Worm (Caenorhabditis elegans) whole organism, dauer: ENCODE data around the gene Y48C3A.5.

Experiments used
- unc-62 ChIP-seq: sonication (generic microtip); optimal IDR thresholded peaks from 2 replicates; lab custom pipeline; 2017; ENCODE audit warnings: missing biosample characterization, missing genetic modification reagents, missing genetic modification characterization

Y48C3A.5 gene

ce11 chrII:13270776-13271175 lies at the start of gene Y48C3A.5:
Gene Y48C3A.5, plus strand, starts transcription at chrII:13271076.
- no peak for TF ChIP-seq unc-62 (GFP tag; lab: Kevin White, UChicago)

- no peak for TF ChIP-seq unc-62 (GFP tag; lab: Kevin White, UChicago)
Observed at ce11 chrII:13230489-13231196, 40.2 kb upstream of the Y48C3A.5 start.

DNA sequence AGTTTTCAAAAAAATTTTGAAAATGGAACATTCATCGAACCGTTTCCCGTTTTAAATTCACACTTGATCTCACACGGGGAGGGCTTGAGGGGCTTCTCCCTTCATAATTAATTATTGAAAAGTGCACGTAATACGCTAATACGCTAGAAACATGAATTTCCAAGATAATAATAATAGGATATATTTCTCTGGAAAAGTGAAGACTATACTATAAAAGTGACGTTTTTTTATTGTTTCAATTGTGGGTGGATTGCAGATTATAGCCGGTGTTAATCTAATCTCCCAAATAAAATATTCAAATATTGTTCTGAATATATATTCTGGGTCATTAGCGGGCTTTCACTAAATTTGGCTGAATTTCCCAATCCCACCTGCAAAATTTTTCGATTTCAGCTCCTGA lies 37.2 kb upstream of the Y48C3A.5 start:
- no peak for TF ChIP-seq unc-62 (GFP tag; lab: Kevin White, UChicago)

DNA sequence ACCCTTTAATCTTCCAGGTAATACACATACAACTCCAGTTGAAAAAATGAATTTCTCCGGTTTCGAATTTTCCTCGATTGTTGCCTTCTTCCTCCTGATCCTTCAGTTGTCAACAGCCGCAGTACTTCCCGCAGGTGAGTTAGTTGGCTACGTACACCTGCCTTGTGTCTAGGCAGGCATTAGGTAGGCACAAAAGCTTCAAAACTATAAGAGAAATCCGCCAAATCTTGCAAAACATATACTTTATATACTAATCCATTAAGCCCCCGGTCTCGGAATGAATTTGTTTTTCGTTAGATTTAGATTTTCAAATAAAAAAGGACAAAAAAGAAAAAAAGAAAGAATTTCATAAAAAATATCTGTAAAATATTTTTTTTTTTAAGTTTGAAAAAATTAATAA lies 35.6 kb upstream of the Y48C3A.5 start, which contains the start of gene flp-16:
Gene flp-16, plus strand, starts transcription at position 18 of the 400 bp plus-strand sequence.
- no peak for TF ChIP-seq unc-62 (GFP tag; lab: Kevin White, UChicago)

ce11 chrII:13237829-13238404 lies 33.0 kb upstream of the Y48C3A.5 start, which contains the start of gene romo-1:
Gene romo-1, minus strand, starts transcription at chrII:13237907.
- no peak for TF ChIP-seq unc-62 (GFP tag; lab: Kevin White, UChicago)

DNA sequence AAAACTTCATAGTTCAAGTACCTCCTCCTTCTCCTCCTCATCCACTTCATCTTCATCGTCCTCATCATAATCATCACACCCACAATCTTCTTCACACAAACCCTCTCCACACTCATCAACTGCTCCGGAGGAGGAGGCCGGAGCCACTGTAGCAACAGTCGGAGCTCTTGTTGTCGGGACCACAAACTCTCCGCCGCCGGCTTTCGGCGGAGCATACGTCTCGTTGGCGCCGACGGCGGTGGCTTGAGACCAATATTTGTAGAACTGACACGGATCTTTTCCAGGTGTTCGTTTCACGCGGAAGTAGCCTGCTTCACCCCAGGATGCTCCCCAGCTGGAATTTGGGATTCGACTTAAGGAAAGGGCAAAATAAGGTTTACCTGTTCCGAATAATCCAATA lies 31.3 kb upstream of the Y48C3A.5 start:
- TF ChIP-seq unc-62 (GFP tag; lab: Kevin White, UChicago) = no peak

DNA sequence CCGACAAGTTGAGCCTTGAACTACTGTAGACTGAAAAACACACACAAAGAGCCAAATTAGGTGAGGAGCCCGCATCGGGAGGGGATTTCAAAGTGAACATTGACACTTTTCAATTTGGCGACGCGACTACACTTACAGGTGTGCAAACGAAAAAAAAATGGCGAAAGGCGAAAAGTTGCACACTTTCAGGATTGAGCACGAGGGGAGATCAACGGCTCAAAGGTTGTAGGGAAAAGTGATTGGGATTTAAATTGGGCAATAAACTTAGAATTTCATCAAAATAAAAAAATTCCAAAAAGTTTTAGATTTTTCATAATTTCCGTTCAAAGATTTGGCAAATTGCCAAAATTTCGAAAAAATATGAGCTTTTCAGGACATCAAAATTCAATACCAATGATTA lies 27.9 kb upstream of the Y48C3A.5 start, which contains the start of gene F15D4.4:
Gene F15D4.4, minus strand, starts transcription at position 101 of the 400 bp plus-strand sequence.
- no peak for TF ChIP-seq unc-62 (GFP tag; lab: Kevin White, UChicago)

DNA sequence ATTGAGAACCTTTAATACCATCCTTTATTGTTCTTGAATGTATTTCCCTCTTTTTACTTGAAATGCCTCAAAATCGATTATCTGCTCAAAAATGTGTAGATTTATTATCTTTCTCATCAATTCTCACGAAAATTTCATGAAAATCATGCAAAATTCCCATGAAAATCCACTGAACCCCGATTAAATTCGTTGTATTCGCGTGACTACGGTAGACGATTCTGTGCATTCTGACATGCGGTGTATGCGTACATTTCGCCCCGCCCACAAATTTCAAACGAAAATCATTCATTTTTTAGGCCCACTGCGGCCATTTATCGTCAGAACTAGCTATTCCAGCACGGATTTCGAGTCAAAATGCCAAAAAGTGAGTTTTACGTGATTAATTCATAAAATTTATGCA lies 25.8 kb upstream of the Y48C3A.5 start, which contains the start of gene F15D4.5:
Gene F15D4.5, plus strand, starts transcription at position 301 of the 400 bp plus-strand sequence.
- no peak for TF ChIP-seq unc-62 (GFP tag; lab: Kevin White, UChicago)

DNA sequence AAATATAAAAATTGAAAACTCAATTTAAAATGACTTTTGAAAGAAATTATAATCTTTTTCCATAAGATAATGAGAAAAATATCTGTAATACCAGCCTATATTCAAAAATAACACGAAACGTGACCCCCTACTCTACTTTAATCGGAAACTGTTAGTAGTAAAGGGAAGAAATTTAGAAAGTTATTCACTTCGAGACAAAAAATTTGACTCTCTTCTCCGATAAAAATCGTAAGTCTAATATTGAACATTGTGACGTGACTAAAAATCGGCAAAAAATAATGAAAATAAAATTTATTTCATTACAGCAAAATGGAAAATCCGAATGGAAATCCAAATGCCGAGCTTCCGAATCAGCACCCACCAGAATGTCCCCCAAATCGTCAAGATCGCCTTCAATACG lies 22.0 kb upstream of the Y48C3A.5 start, which contains the start of gene F15D4.6:
Gene F15D4.6, plus strand, starts transcription at position 301 of the 400 bp plus-strand sequence.
- no peak for TF ChIP-seq unc-62 (GFP tag; lab: Kevin White, UChicago)

ce11 chrII:13255291-13255690 lies 15.6 kb upstream of the Y48C3A.5 start:
- no peak for TF ChIP-seq unc-62 (GFP tag; lab: Kevin White, UChicago)

DNA sequence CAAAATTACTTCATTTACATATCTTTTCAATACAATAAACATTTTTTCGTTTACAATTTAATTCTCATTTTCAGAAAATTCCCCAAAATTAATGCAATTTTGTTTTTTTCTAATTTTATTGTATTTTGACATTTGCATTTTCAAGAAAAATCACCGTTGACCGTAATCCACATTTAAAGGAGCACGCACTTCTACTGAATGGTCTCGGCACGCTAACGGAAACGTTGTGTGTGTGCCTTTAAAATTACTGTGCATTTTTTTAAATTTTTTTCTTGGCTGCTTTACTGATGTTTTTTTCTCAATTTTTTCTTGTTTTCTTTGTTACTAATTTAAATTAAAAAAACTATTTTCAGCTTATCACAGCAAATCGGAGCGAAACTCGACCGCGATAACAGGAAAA lies 10.3 kb upstream of the Y48C3A.5 start:
- TF ChIP-seq unc-62 (GFP tag; lab: Kevin White, UChicago) = no peak

DNA sequence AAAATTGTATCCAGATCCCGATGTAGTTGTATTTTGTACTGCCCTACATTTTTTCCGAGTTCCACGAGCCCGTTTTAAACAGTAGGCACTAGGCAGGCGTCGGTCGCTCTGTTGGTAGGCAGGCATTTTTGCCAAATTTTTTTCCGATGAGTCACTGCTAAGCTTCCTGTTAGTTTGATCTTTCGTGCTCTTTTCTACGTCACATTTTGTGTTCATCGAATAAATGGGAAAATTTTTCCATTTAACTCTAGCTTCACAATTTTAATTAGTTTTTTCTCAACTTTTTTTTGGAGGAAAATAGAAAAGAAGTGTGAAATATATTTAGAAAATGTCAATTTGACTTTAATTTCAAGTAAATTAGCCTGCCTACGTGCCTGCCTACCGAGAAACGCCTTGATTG lies 3.6 kb upstream of the Y48C3A.5 start:
- no peak for TF ChIP-seq unc-62 (GFP tag; lab: Kevin White, UChicago)

DNA sequence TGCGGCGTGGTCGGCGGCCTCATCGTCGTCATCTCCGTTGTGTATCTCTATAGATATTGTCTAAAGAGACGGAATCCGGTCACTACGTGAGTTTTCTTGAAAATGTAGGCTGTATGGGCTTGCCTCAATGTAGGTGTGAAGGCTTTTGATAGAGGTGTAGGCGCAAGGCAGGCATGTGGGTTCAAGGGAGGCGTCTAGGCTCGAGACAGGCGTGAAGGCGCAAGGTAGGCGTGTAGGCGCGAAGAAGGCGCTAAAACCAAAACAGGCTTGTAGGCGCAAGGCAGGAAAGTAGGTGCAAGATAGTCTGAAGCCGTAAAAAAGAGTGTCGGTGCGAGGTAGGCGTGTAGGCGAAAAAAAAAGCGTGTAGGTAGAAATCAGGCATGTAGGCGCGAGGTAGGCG lies 7.3 kb downstream of the Y48C3A.5 start:
- TF ChIP-seq unc-62 (GFP tag; lab: Kevin White, UChicago) = no peak

DNA sequence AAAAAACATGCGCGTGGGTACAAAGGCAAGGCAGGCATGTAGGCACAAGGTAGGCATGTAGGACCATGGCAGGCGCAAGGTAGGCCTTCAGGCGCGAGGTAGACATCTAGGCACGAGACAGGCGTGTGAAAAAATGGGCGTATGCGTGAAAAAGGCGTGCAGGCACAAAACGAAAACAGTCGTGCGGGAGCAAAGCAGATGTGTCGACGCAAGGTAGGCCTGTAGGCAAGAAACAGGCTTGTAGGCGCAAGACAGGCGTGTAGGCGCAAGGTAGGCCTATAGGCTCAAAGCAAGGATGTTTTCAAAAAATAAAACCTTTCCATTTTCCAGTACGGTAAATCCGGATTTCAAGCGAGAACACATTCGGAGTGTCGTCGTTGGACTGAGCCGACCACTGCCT lies 7.8 kb downstream of the Y48C3A.5 start:
- no peak for TF ChIP-seq unc-62 (GFP tag; lab: Kevin White, UChicago)

DNA sequence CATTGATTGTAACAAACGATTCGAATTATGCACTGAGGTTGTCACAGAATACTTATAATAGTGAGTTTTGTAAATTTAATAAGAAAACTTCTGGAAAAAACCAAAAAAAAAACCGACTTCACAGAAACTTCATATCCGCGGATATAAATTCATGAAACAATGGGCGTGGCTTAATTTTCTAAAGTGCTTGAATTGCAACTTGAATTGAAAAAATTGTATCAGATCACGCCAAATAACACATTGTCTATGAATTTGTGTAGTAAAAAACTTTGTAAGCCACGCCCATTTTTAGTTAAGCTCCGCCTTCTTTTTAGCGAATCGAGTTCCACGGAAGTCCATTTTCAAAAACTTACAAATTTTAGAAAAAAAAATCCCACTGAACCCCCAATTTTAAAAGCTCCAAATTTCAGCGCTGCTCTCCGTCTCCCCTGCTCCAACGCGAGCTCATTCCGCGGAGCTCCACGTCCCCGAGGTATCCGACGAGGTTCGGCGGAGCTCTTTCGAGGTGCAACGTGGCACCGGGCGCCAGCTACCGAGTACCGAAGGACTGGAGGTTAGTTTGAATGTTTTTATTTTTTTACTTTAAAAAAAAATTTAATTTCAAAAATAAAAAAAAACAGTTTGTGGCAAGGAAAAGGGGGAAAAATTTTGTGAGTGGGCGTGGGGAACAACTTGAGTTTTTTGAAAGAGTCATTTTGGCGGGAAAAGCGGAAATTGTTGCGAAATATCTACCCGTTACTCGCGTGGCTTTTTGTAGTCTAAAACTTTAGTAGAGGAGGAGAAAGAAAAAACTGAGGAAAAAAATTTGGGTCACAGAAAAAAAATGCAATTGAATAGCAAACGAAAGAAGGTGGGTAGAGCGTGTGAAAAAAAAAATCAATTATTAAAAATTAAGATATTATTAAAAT lies 8.6 kb downstream of the Y48C3A.5 start:
- no peak for TF ChIP-seq unc-62 (GFP tag; lab: Kevin White, UChicago)

DNA sequence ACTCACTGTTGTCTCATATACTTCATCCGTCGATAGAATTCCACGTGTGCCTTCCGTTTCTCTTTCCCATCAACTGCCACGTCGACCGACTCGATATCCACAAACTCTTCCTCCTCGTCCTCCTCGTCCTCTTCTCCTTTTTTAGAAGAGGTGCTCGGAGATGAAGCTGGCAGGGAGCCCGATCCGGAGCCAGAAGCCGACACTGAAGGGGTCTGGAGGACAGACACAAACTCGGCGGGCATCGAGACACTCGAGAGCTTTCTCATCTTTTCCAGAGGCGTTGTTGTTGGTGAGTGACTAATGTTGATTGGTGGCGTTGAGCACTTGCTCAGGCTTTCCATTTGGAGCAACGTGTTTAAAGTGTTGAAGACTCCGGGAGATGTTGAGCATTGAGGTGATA lies 11.7 kb downstream of the Y48C3A.5 start:
- no peak for TF ChIP-seq unc-62 (GFP tag; lab: Kevin White, UChicago)
